Worm (Caenorhabditis elegans) whole organism, early embryonic: ENCODE measurements around the gene F55G7.4.

Source experiments
- B0310.2 ChIP-seq: sonication (generic microtip); optimal IDR thresholded peaks from 2 replicates; lab custom pipeline; 2016; ENCODE audit warnings: mild to moderate bottlenecking, missing genetic modification characterization, missing compliant biosample characterization
- ama-1 ChIP-seq: fragments of 150-350 bp; optimal IDR thresholded peaks from 2 replicates; lab custom pipeline; 2014
- ets-7 ChIP-seq: sonication (generic microtip); optimal IDR thresholded peaks from 2 replicates; lab custom pipeline; 2016; ENCODE audit warnings: missing genotype, missing genetic modification characterization, missing compliant biosample characterization
- flt-1 ChIP-seq: fragments of 200-800 bp; sonication (Bioruptor generic); IDR thresholded peaks from 2 replicates; pipeline ENCODE4 v1.3.6; 2022; ENCODE audit warnings: missing genetic modification characterization, missing compliant biosample characterization
- pes-1 ChIP-seq: fragments of 200-800 bp; sonication (Bioruptor generic); IDR thresholded peaks from 2 replicates; pipeline ENCODE4 v1.3.6; 2022; ENCODE audit warnings: missing genetic modification reagents, missing genetic modification characterization, missing compliant biosample characterization
- sea-1 ChIP-seq: fragments of 200-800 bp; sonication (Bioruptor generic); conservative IDR thresholded peaks from 2 replicates; pipeline ENCODE4 v1.3.6; 2022; ENCODE audit warnings: missing genetic modification characterization, missing compliant biosample characterization

- TF ChIP-seq ama-1 (lab: Kevin White, UChicago) (no peak), ets-7 (tag; lab: Kevin White, UChicago) (no peak), pes-1 (GFP tag; lab: Robert Waterston, UW) (no peak), B0310.2 (tag; lab: Kevin White, UChicago) (no peak), sea-1 (GFP tag; lab: Robert Waterston, UW) (no peak), flt-1 (GFP tag; lab: Robert Waterston, UW) (no peak)
Measured at ce11 chrX:11916705-11917104, 11.0 kb upstream of the F55G7.4 start, which contains the start of gene Y62H9A.13.
